4 fruit fly cellular contexts compared by ENCODE assay signal in the genomic region with DNA sequence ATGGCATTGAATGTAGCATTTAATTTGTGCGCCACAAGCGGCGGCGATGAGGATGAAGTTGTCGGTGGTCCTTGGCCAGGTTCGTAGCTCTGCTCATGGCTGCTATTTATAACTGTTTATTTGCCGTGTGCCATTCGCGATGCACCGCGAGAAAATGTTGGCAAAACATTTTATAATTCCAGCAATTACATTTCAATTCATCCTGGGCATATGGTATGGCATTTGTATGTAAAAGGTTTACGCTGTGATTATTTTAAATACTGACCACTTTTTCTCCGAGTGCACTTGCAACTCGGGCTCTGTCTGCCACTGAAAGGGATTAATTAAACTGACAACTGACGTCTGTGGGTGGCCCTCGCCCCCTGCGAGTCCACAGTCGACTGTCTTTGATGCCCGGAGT.
TF ChIP-seq lines count a peak whose summit lies in the region.

No protein-coding gene starts in this region.

- no peak for TF ChIP-seq CTCF in whole organism, embryonic (GFP tag; optimal IDR thresholded peaks at IDR 0.05; lab: Kevin White, UChicago)

TF ChIP-seq in whole organism, embryonic, 481 proteins besides CTCF, POLR2A, EP300 and RAD21 (continues in another document):
- peak; percentile 18 for TF ChIP-seq CG17359 (tag; optimal IDR thresholded peaks at IDR 0.05; lab: Kevin White, UChicago)
- TF ChIP-seq H15 (GFP tag; IDR thresholded peaks at IDR 0.05; lab: Robert Waterston, UW), result 0 out of 3 replicates have a peak, but pooled peaks have one; percentile 37
- TF ChIP-seq pb (GFP tag; optimal IDR thresholded peaks at IDR 0.05; lab: Kevin White, UChicago), result peak; percentile 5
- no peak for TF ChIP-seq CG10543 (GFP tag; optimal IDR thresholded peaks at IDR 0.05; lab: Kevin White, UChicago)
- TF ChIP-seq CG7372 (GFP tag; IDR thresholded peaks at IDR 0.05; lab: Robert Waterston, UW), result no peak
- TF ChIP-seq gce (GFP tag; IDR thresholded peaks at IDR 0.05; lab: Robert Waterston, UW), result no peak; the same call in 2 of the 3 replicates
- TF ChIP-seq MTF-1 (GFP tag; optimal IDR thresholded peaks at IDR 0.05; lab: Kevin White, UChicago; ENCODE audit: borderline replicate concordance), result no peak
- TF ChIP-seq dimm (GFP tag; IDR thresholded peaks at IDR 0.05; lab: Robert Waterston, UW), result peak; percentile 27; the same call in 1 of the 2 replicates
- TF ChIP-seq Hr3 (GFP tag; optimal IDR thresholded peaks at IDR 0.05; lab: Kevin White, UChicago), result peak; percentile 8
- no peak for TF ChIP-seq CG2199 (GFP tag; IDR thresholded peaks at IDR 0.05; lab: Robert Waterston, UW)
- TF ChIP-seq CG6791 (GFP tag; IDR thresholded peaks at IDR 0.05; lab: Robert Waterston, UW; ENCODE audit: partially characterized antibody), result no peak
- 0 out of 3 replicates have a peak, but pooled peaks have one; percentile 40 for TF ChIP-seq CG3726 (GFP tag; IDR thresholded peaks at IDR 0.05; lab: Robert Waterston, UW)
- TF ChIP-seq nerfin-1 (tag; optimal IDR thresholded peaks at IDR 0.05; lab: Kevin White, UChicago), result no peak
- TF ChIP-seq CG10209 (GFP tag; optimal IDR thresholded peaks at IDR 0.05; lab: Kevin White, UChicago), result peak; percentile 22
- TF ChIP-seq CG12391 (tag; optimal IDR thresholded peaks at IDR 0.05; lab: Kevin White, UChicago), result peak; percentile 30
- peak; percentile 39; the same call in 2 of the 3 replicates for TF ChIP-seq tgo (GFP tag; IDR thresholded peaks at IDR 0.05; lab: Robert Waterston, UW)
- TF ChIP-seq tx (GFP tag; optimal IDR thresholded peaks at IDR 0.05; lab: Kevin White, UChicago), result no peak
- no peak for TF ChIP-seq CG8924 (tag; optimal IDR thresholded peaks at IDR 0.05; lab: Kevin White, UChicago)
- peak; percentile 26 for TF ChIP-seq zen (tag; optimal IDR thresholded peaks at IDR 0.05; lab: Kevin White, UChicago)
- 0 out of 3 replicates have a peak, but pooled peaks have one; percentile 42 for TF ChIP-seq ken (GFP tag; IDR thresholded peaks at IDR 0.05; lab: Robert Waterston, UW)

TF ChIP-seq in whole organism, prepupa, 60 proteins besides CTCF, POLR2A, EP300 and RAD21 (continues in another document):
- TF ChIP-seq Ets96B (tag; optimal IDR thresholded peaks at IDR 0.05; lab: Kevin White, UChicago) (peak; percentile 70), acj6 (GFP tag; optimal IDR thresholded peaks at IDR 0.05; lab: Kevin White, UChicago) (peak; percentile 49), fd59A (GFP tag; optimal IDR thresholded peaks at IDR 0.05; lab: Kevin White, UChicago) (peak; percentile 54), OdsH (GFP tag; optimal IDR thresholded peaks at IDR 0.05; lab: Kevin White, UChicago) (peak; percentile 59), CG9139 (GFP tag; optimal IDR thresholded peaks at IDR 0.05; lab: Kevin White, UChicago) (peak; percentile 28), Sox102F (GFP tag; optimal IDR thresholded peaks at IDR 0.05; lab: Kevin White, UChicago) (peak; percentile 51), ss (GFP tag; optimal IDR thresholded peaks at IDR 0.05; lab: Kevin White, UChicago) (peak; percentile 44 to 74), Sox14 (GFP tag; optimal IDR thresholded peaks at IDR 0.05; lab: Kevin White, UChicago) (peak; percentile 50), Sox15 (GFP tag; optimal IDR thresholded peaks at IDR 0.05; lab: Kevin White, UChicago) (no peak), dac (GFP tag; optimal IDR thresholded peaks at IDR 0.05; lab: Kevin White, UChicago) (no peak), esn (GFP tag; optimal IDR thresholded peaks at IDR 0.05; lab: Kevin White, UChicago) (peak; percentile 52), Hr4 (GFP tag; optimal IDR thresholded peaks at IDR 0.05; lab: Kevin White, UChicago) (peak; percentile 55), CG11294 (GFP tag; IDR thresholded peaks at IDR 0.05; lab: Robert Waterston, UW) (0 out of 2 replicates have a peak, but pooled peaks have one; percentile 40), CG3032 (tag; optimal IDR thresholded peaks at IDR 0.05; lab: Kevin White, UChicago) (peak; percentile 68), CG6276 (GFP tag; optimal IDR thresholded peaks at IDR 0.05; lab: Kevin White, UChicago) (no peak), CG31627 (GFP tag; optimal IDR thresholded peaks at IDR 0.05; lab: Kevin White, UChicago) (peak; percentile 53), Gug (GFP tag; IDR thresholded peaks at IDR 0.05; lab: Robert Waterston, UW) (no peak; the same call in 1 of the 2 replicates), CG6792 (GFP tag; optimal IDR thresholded peaks at IDR 0.05; lab: Kevin White, UChicago) (peak; percentile 37), Hr39 (GFP tag; optimal IDR thresholded peaks at IDR 0.05; lab: Kevin White, UChicago) (peak; percentile 52), fd85E (GFP tag; optimal IDR thresholded peaks at IDR 0.05; lab: Kevin White, UChicago) (no peak), Lpt (GFP tag; optimal IDR thresholded peaks at IDR 0.05; lab: Kevin White, UChicago) (no peak), Ets21C (GFP tag; optimal IDR thresholded peaks at IDR 0.05; lab: Kevin White, UChicago) (no peak)

TF ChIP-seq in whole organism, pupa, 21 proteins besides CTCF, POLR2A, EP300 and RAD21:
- TF ChIP-seq CG4496 (GFP tag; IDR thresholded peaks at IDR 0.05; lab: Robert Waterston, UW) (peak; percentile 75; the same call in 2 of the 3 replicates), Ets98B (GFP tag; IDR thresholded peaks at IDR 0.05; lab: Robert Waterston, UW) (peak; percentile 59), Snoo (tag; optimal IDR thresholded peaks at IDR 0.05; lab: Kevin White, UChicago) (peak; percentile 12), CG13204 (GFP tag; optimal IDR thresholded peaks at IDR 0.05; lab: Kevin White, UChicago) (no peak), CG12605 (GFP tag; IDR thresholded peaks at IDR 0.05; lab: Robert Waterston, UW) (peak; percentile 60; the same call in 1 of the 2 replicates), CG10348 (GFP tag; IDR thresholded peaks at IDR 0.05; lab: Robert Waterston, UW) (no peak), CG9948 (tag; optimal IDR thresholded peaks at IDR 0.05; lab: Kevin White, UChicago) (peak; percentile 43), fd96Ca (GFP tag; IDR thresholded peaks at IDR 0.05; lab: Robert Waterston, UW) (peak; percentile 69), CG32121 (GFP tag; IDR thresholded peaks at IDR 0.05; lab: Robert Waterston, UW) (no peak), CG14655 (GFP tag; optimal IDR thresholded peaks at IDR 0.05; lab: Kevin White, UChicago) (peak; percentile 55), D1 (tag; optimal IDR thresholded peaks at IDR 0.05; lab: Kevin White, UChicago) (no peak), CG8159 (tag; optimal IDR thresholded peaks at IDR 0.05; lab: Kevin White, UChicago) (peak; percentile 72), Pif1A (GFP tag; optimal IDR thresholded peaks at IDR 0.05; lab: Kevin White, UChicago) (peak; percentile 57), rn (GFP tag; IDR thresholded peaks at IDR 0.05; lab: Robert Waterston, UW) (0 out of 2 replicates have a peak, but pooled peaks have one; percentile 4), CG15710 (tag; optimal IDR thresholded peaks at IDR 0.05; lab: Kevin White, UChicago) (peak; percentile 65), EcR (GFP tag; optimal IDR thresholded peaks at IDR 0.05; lab: Kevin White, UChicago) (no peak), CG8301 (tag; optimal IDR thresholded peaks at IDR 0.05; lab: Kevin White, UChicago) (peak; percentile 44), CG34367 (tag; optimal IDR thresholded peaks at IDR 0.05; lab: Kevin White, UChicago) (peak; percentile 53), CG17806 (tag; optimal IDR thresholded peaks at IDR 0.05; lab: Kevin White, UChicago) (peak; percentile 58), Pif1B (GFP tag; optimal IDR thresholded peaks at IDR 0.05; lab: Kevin White, UChicago) (peak; percentile 37), gl (tag; optimal IDR thresholded peaks at IDR 0.05; lab: Kevin White, UChicago) (no peak)

TF ChIP-seq in whole organism, wandering third instar larva, 38 proteins besides CTCF, POLR2A, EP300 and RAD21:
- TF ChIP-seq br (GFP tag; optimal IDR thresholded peaks at IDR 0.05; lab: Kevin White, UChicago), result peak; percentile 18
- peak; percentile 27 for TF ChIP-seq Sp1 (GFP tag; optimal IDR thresholded peaks at IDR 0.05; lab: Kevin White, UChicago)
- no peak for TF ChIP-seq tai (GFP tag; optimal IDR thresholded peaks at IDR 0.05; lab: Kevin White, UChicago)
- peak; percentile 10 for TF ChIP-seq Hr83 (GFP tag; optimal IDR thresholded peaks at IDR 0.05; lab: Kevin White, UChicago; ENCODE audit: poor library complexity, severe bottlenecking)
- TF ChIP-seq Hnf4 (GFP tag; optimal IDR thresholded peaks at IDR 0.05; lab: Kevin White, UChicago), result peak; percentile 2
- peak; percentile 44 for TF ChIP-seq HLH106 (tag; optimal IDR thresholded peaks at IDR 0.05; lab: Kevin White, UChicago)
- TF ChIP-seq sage (GFP tag; optimal IDR thresholded peaks at IDR 0.05; lab: Kevin White, UChicago), result no peak
- peak in 1 of 2 experiments; percentile 49 for TF ChIP-seq foxo (GFP tag; optimal IDR thresholded peaks at IDR 0.05; lab: Kevin White, UChicago)
- peak; percentile 48 for TF ChIP-seq ey (GFP tag; optimal IDR thresholded peaks at IDR 0.05; lab: Kevin White, UChicago)
- peak; percentile 56 for TF ChIP-seq h (GFP tag; optimal IDR thresholded peaks at IDR 0.05; lab: Kevin White, UChicago)
- TF ChIP-seq dmrt93B (GFP tag; optimal IDR thresholded peaks at IDR 0.05; lab: Kevin White, UChicago), result peak; percentile 5
- TF ChIP-seq rgr (GFP tag; optimal IDR thresholded peaks at IDR 0.05; lab: Kevin White, UChicago), result peak; percentile 33
- no peak for TF ChIP-seq Hr78 (GFP tag; optimal IDR thresholded peaks at IDR 0.05; lab: Kevin White, UChicago)
- TF ChIP-seq Jra (GFP tag; optimal IDR thresholded peaks at IDR 0.05; lab: Kevin White, UChicago), result no peak
- TF ChIP-seq fru (GFP tag; optimal IDR thresholded peaks at IDR 0.05; lab: Kevin White, UChicago), result peak; percentile 53
- TF ChIP-seq sv (GFP tag; optimal IDR thresholded peaks at IDR 0.05; lab: Kevin White, UChicago), result no peak
